Worm (Caenorhabditis elegans): ENCODE data around the gene rcan-1.
A peak's percentile ranks its signal among the peaks of the same experiment; 100 is the strongest.

The rcan-1 gene

DNA sequence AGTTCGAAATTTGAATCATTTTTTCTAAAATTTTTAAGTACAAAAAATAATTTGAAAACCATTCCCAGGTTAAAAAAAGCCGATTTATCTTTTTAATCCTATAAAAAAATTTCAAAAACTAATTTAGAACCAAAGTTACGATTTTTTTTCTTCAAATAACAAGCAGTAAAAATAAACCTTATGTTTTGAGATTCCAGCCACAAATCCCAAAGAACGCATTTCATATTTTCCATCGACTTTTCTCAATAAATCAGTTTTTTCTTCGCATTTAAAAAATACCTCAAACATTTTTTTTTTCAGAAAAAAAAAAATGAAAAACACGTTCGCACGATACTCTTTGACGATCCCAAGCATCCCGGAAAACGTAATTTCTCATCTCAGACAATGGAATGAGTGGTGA lies 48.7 kb downstream of the rcan-1 start, which contains the start of gene ckk-1:
ckk-1 (plus strand) TSS at position 301 of the 400 bp plus-strand sequence.
- TF ChIP-seq swsn-7 (tag; optimal IDR thresholded peaks at IDR 0.05) = no peak
- TF ChIP-seq mep-1 (tag; optimal IDR thresholded peaks at IDR 0.05) = no peak
- TF ChIP-seq blmp-1 (tag; optimal IDR thresholded peaks at IDR 0.05) = no peak
- no peak for TF ChIP-seq irx-1 (tag; optimal IDR thresholded peaks at IDR 0.05)
- TF ChIP-seq egl-27 (tag; optimal IDR thresholded peaks at IDR 0.05) = no peak
- no peak for TF ChIP-seq ama-1 (optimal IDR thresholded peaks at IDR 0.05)
- TF ChIP-seq lin-14 (GFP tag; optimal IDR thresholded peaks at IDR 0.05) = no peak
- TF ChIP-seq fkh-8 (tag; optimal IDR thresholded peaks at IDR 0.05) = no peak
- no peak for TF ChIP-seq ztf-11 (tag; optimal IDR thresholded peaks at IDR 0.05)
- TF ChIP-seq sptf-1 (tag; optimal IDR thresholded peaks at IDR 0.05) = no peak
- TF ChIP-seq jun-1 (tag; optimal IDR thresholded peaks at IDR 0.05) = no peak
- no peak for TF ChIP-seq C04F5.9 (tag; optimal IDR thresholded peaks at IDR 0.05)

ce11 chrIII:5634509-5634908 lies 49.4 kb downstream of the rcan-1 start:
- no peak for TF ChIP-seq snpc-4 (tag; optimal IDR thresholded peaks at IDR 0.05)
- peak; percentile 48 for TF ChIP-seq lin-14 (GFP tag; optimal IDR thresholded peaks at IDR 0.05)

- TF ChIP-seq tlp-1 (tag; optimal IDR thresholded peaks at IDR 0.05) (no peak), lin-14 (GFP tag; optimal IDR thresholded peaks at IDR 0.05) (peak; percentile 69), efl-1 (optimal IDR thresholded peaks at IDR 0.05) (no peak), efl-1 (GFP tag; optimal IDR thresholded peaks at IDR 0.05 in 1 of 2) (no peak), Y116A8C.19 (tag; optimal IDR thresholded peaks at IDR 0.05; ENCODE audit: borderline replicate concordance) (no peak), C16A3.4 (tag; optimal IDR thresholded peaks at IDR 0.05) (no peak), C34B4.2 (tag; optimal IDR thresholded peaks at IDR 0.05) (no peak), nhr-85 (tag) (no peak), lin-13 (GFP tag; optimal IDR thresholded peaks at IDR 0.05) (no peak), F16B12.6 (tag; optimal IDR thresholded peaks at IDR 0.05) (no peak), nhr-19 (GFP tag; conservative IDR thresholded peaks at IDR 0.05) (no peak), nhr-90 (tag; optimal IDR thresholded peaks at IDR 0.05; ENCODE audit: poor library complexity) (no peak), fkh-10 (GFP tag; optimal IDR thresholded peaks at IDR 0.05) (peak; percentile 89), ceh-63 (GFP tag; optimal IDR thresholded peaks at IDR 0.05) (no peak), nhr-28 (tag; optimal IDR thresholded peaks at IDR 0.05) (no peak), fkh-8 (tag; optimal IDR thresholded peaks at IDR 0.05) (no peak), ets-5 (GFP tag; IDR thresholded peaks at IDR 0.05) (no peak), fkh-4 (tag; optimal IDR thresholded peaks at IDR 0.05; ENCODE audit: borderline replicate concordance) (no peak), snpc-4 (tag; optimal IDR thresholded peaks at IDR 0.05) (peak; percentile 87), nhr-84 (tag; optimal IDR thresholded peaks at IDR 0.05) (no peak), ces-1 (GFP tag; optimal IDR thresholded peaks at IDR 0.05) (peak; percentile 45), lin-35 (GFP tag; optimal IDR thresholded peaks at IDR 0.05) (no peak), unc-98 (GFP tag; IDR thresholded peaks at IDR 0.05) (no peak), elt-2 (tag; optimal IDR thresholded peaks at IDR 0.05) (no peak), lin-15B (tag; optimal IDR thresholded peaks at IDR 0.05) (no peak), fos-1 (tag; optimal IDR thresholded peaks at IDR 0.05) (no peak)
These were observed 51.4 kb downstream of the rcan-1 start for ce11 chrIII:5632426-5632976.

Measured in whole organism, L1 larva.